Worm (Caenorhabditis elegans): Measurements from ENCODE around the gene C06G4.4.

ce11 chrIII:7933235-7933634 lies 44.4 kb downstream of the C06G4.4 start, which contains the start of gene ran-2:
- TF ChIP-seq zfp-2 (tag; optimal IDR thresholded peaks at IDR 0.05) (no peak), ceh-82 (tag; optimal IDR thresholded peaks at IDR 0.05) (no peak), lin-15B (tag; optimal IDR thresholded peaks at IDR 0.05) (no peak), R02D3.7 (tag; optimal IDR thresholded peaks at IDR 0.05) (no peak), ztf-7 (tag; optimal IDR thresholded peaks at IDR 0.05) (no peak), pqm-1 (tag; optimal IDR thresholded peaks at IDR 0.05) (peak; percentile 22), nhr-28 (tag; optimal IDR thresholded peaks at IDR 0.05) (no peak), spr-3 (GFP tag; optimal IDR thresholded peaks at IDR 0.05) (no peak), hlh-30 (tag; optimal IDR thresholded peaks at IDR 0.05; ENCODE audit: insufficient read depth) (no peak), lsy-2 (tag; optimal IDR thresholded peaks at IDR 0.05) (no peak), fos-1 (tag; optimal IDR thresholded peaks at IDR 0.05) (no peak), nhr-25 (tag; optimal IDR thresholded peaks at IDR 0.05; ENCODE audit: borderline replicate concordance, insufficient read depth) (no peak), nhr-102 (tag; optimal IDR thresholded peaks at IDR 0.05) (no peak)

Data from whole organism, L4 larva.